Worm (Caenorhabditis elegans): ENCODE data around the gene ZK622.5.

ZK622.5 gene

DNA sequence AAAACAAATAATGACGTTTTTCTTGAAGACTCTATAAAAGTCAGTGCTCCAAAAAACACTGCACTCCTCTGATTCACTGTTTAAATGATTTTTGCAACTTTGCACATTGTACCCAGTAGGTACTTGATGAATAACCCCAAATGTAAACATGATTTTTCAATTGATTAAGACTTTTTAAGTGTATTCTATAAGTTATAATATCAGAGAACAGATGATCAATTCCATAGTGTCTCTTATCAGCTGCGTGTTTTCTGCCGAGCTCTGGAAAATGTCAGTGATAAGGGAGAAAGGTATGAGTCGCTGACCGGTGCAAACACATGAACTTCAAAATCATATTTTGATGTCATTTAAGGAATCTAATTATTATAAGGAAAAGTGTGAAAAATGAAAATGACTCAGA lies 34.5 kb downstream of the ZK622.5 start:
- no peak for TF ChIP-seq dao-5 (tag; optimal IDR thresholded peaks at IDR 0.05)
- TF ChIP-seq W03F9.2 (tag; optimal IDR thresholded peaks at IDR 0.05) = no peak
- TF ChIP-seq him-1 (tag; optimal IDR thresholded peaks at IDR 0.05) = no peak

ce11 chrII:5324653-5325052 lies 35.4 kb downstream of the ZK622.5 start:
- no peak for TF ChIP-seq dao-5 (tag; optimal IDR thresholded peaks at IDR 0.05)
- no peak for TF ChIP-seq W03F9.2 (tag; optimal IDR thresholded peaks at IDR 0.05)
- no peak for TF ChIP-seq him-1 (tag; optimal IDR thresholded peaks at IDR 0.05)

DNA sequence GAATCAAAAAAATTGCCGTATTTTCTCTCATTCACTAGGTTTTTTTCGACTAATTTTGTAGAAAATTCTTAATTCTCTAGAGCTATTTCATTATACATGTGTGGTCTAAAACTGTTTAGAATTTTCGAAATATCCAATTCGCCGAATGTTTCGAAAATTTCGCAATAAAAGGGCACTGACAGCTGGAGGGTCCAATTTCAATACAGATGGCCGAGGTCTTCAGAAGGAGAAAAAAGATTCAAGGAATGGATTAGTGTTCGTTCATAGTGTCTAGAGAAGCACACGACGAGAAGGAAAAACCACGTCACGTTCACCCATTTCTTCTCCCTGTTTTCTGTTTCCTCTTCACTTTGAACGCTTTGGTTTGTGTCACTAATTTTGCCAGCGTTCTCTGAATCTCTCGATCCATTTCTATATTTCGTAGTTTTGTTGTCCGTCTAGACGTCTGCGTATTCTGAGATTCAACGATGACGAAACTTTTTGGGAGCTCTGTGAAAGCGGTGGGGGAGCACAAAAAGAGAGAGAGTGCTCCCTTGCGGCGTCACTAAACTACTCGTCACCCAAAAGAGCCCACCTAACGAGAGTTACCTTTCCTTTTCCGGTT lies 36.9 kb downstream of the ZK622.5 start:
- no peak for TF ChIP-seq W03F9.2 (tag; optimal IDR thresholded peaks at IDR 0.05)
- peak; percentile 74 for TF ChIP-seq him-1 (tag; optimal IDR thresholded peaks at IDR 0.05)

- TF ChIP-seq him-1 (tag; optimal IDR thresholded peaks at IDR 0.05) (no peak), W03F9.2 (tag; optimal IDR thresholded peaks at IDR 0.05) (no peak)
These were observed 37.6 kb downstream of the ZK622.5 start for ce11 chrII:5326891-5327290.

DNA sequence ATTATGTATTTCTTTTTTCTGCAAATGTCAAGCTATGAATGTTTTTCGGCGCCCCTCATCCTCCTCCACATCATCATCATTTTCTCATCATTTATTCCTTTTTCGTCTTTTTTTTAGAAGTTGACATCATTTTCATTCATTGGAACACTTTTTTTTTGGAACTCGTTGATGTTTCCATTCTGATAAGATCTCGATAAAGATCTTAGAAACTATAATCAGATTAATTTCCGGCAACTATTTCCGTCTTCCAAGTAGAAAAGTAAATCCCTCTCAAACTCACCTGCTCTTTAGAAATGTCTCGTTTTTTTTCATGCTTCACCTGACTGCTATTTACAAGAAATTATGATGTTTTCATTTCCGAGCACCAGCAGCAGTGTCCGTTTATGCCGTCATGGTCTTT lies 39.7 kb downstream of the ZK622.5 start:
- no peak for TF ChIP-seq him-1 (tag; optimal IDR thresholded peaks at IDR 0.05)

DNA sequence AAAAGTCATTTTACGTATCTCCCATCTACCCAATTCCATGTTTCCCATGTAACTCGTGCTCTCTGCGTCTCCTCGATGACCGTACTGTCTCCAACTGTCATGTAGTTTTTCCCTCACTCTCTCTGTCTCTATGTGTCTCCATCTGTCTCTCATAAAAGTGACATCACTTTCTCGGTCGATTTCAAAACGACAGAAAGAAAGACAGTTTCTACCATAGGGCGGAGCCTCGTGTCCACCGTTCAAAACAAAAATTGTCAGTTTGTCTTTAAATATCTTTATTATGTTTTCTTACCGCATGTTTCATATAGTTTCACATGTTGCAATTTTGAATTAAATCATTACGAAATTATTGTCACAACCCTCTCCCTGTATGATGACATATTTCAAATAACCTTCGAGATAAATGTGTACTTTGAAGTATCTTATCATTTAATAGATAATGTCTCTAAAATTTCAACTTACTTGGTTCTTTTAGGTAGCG lies 41.0 kb downstream of the ZK622.5 start:
- no peak for TF ChIP-seq dao-5 (tag; optimal IDR thresholded peaks at IDR 0.05)
- peak; percentile 25 for TF ChIP-seq W03F9.2 (tag; optimal IDR thresholded peaks at IDR 0.05)
- TF ChIP-seq him-1 (tag; optimal IDR thresholded peaks at IDR 0.05) = no peak

DNA sequence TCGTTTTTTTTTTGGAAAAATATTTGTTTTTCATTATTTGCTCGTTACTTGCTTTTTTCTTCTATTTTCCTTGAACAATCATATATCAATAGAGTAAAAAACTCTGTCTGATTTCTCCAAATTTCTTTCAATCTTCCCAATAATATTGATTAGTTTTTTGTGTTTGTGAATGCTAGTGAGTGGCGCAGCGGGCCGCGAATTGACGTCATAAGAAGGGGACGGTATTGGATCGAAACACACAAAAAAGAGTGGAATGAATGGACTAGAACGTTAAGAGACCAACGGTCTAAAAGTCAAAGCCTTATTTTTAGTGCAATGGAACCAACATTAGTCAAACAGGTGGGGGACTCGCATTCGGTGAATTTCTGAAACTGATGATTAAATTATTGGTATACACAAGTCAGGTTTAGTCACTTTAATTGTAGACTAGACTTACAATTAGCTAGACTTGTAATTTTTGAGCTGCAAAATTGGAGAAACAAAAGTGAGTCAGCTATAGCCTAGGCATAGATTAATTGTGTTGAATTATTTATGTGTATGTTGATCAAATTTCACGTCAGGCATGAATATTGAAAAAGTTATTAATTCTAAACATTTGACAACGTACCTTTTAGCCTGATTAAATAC lies 42.5 kb downstream of the ZK622.5 start:
- TF ChIP-seq him-1 (tag; optimal IDR thresholded peaks at IDR 0.05) (no peak), dao-5 (tag; optimal IDR thresholded peaks at IDR 0.05) (no peak), W03F9.2 (tag; optimal IDR thresholded peaks at IDR 0.05) (no peak)

DNA sequence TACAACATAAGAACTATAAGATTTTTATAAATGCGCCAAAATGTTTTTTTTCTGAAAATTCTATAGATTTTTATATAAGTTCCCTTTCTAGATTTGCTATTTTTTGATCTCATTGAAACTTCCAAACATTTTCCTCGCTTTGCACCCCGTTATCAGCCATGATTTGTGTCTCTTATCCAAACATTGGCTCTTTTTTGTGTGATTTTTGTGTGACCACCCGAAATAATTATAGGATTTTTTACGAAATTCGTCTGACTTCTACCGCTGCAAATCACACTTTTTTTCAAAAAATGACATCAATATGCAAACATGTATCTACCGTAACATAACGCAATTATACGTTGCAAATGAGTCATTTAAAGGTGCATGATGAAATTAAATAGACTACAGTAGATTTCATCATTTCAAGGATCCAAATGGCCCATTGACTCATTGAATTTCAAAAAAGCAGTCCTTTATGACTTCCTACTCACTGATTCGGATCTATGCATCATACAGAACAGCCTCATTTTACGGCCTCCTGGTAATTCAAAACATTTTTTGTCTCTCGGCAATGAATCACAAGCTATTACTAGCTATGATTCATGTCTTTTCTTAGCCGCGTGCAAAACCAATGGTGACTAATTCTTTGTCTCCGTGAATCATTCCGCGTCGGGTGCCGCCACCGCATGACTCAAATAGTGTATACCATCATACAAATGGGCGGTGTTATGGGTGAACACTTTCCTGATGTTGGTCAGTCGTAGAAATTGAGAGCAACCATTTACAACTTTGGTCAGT lies 43.3 kb downstream of the ZK622.5 start:
- TF ChIP-seq him-1 (tag; optimal IDR thresholded peaks at IDR 0.05) (no peak), W03F9.2 (tag; optimal IDR thresholded peaks at IDR 0.05) (no peak), dao-5 (tag; optimal IDR thresholded peaks at IDR 0.05) (no peak)

ce11 chrII:5333729-5334255 lies 44.5 kb downstream of the ZK622.5 start:
- no peak for TF ChIP-seq him-1 (tag; optimal IDR thresholded peaks at IDR 0.05)
- TF ChIP-seq dao-5 (tag; optimal IDR thresholded peaks at IDR 0.05) = no peak

DNA sequence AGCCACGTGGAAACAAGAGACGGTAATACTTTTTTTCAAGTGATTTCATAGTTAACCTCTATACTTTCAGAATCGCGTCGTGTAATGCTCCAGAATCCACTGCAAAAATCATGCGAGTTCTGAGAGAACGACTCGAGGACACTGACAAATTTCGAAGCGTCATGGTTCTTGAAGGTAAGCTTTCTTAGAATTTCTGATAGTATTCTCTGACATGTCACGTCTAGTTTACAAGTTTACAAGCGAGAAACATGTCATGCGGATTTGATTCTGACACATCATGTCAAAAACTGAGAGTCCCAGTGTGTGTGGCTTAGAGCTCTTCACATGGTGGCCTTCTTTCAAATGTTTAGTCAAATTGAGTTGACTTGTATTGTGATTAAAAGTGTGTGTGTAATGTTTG lies 45.4 kb downstream of the ZK622.5 start:
- TF ChIP-seq W03F9.2 (tag; optimal IDR thresholded peaks at IDR 0.05) (no peak), dao-5 (tag; optimal IDR thresholded peaks at IDR 0.05) (no peak), him-1 (tag; optimal IDR thresholded peaks at IDR 0.05) (no peak)

DNA sequence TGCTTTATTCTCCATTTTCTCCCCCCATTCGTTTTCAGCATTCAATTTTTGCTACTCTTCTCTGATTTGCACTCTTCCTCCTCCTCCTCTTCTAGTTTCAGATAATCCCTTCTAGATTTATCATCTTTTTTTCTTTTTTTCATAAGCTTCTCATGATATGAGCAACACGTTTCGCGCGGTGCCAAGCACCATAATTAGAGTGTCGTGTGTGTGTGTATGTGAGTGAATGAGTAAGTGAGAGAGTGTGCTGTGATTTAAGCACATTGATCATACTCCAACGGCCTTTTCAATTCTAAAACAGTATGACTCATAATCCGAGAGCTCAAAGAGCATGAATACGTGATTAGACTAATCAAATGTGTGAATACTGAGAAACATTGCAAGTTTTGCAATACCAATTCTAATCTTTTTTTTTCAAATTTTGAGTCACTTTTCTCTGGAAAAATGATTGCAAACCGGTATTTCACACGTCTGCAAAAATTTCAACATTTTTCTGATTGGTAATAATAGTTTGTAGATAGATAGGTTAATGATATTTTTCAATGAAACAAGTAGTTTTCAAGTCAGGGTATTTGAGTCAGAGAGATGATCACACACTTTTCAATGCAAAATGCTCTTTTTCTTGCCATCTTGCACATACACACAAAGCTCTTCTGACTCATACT lies 46.3 kb downstream of the ZK622.5 start:
- TF ChIP-seq him-1 (tag; optimal IDR thresholded peaks at IDR 0.05) (no peak), dao-5 (tag; optimal IDR thresholded peaks at IDR 0.05) (no peak), W03F9.2 (tag; optimal IDR thresholded peaks at IDR 0.05) (no peak)

DNA sequence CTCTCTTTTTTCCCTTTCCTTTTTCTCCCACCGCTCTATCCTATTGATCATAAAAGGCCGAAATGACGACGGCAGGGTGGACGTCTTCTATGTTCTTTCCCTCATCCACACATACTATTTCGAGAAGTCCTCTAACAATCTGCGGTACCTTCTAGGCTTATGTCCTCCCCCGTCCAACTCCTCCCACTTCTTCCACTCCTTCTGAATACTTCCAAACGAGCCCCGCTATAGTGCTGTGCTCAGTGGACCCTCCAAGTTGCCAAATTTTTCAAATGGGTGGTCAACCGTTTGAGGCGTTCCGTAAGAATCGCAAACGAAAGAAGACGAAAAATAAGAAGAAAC lies 46.8 kb downstream of the ZK622.5 start:
- TF ChIP-seq him-1 (tag; optimal IDR thresholded peaks at IDR 0.05) (peak; percentile 70), dao-5 (tag; optimal IDR thresholded peaks at IDR 0.05) (peak; percentile 2), W03F9.2 (tag; optimal IDR thresholded peaks at IDR 0.05) (no peak)

DNA sequence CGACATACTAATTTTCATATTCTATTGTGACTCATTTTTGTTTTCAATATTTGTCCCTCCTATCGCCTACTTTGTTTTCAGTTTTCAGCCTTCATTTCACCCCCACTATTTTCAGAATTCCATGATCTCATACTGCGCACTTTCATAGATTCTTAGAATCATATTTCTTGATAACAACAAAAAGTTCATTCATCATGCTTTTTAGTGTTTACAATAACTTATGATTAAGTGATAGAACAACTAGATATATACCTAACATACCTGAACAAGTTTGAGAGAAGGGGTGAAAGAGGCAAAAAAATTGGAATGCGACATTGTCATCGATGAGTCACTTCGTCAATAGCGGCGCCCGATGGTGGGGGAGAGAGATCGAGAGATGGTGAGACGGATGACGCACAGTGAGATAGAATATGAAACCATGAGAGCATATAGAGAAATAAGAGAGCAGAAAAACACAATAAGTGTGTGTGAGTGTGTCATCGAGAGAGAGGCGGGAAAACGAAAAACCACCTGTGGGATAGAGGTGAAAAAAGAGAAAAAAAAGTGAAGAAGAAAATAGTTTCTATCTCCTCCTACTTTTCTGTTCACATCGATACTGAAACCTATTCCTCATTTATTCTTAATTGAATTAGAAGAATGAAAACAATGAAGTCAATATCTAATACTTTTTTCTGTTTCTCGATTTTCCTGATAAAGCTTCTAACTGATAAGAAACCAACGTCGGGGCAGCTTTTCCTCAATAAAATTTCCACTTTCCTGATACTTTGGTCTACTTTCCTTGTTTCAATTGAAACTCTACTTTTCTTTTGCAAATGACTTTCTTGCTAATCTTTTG lies 47.6 kb downstream of the ZK622.5 start:
- TF ChIP-seq dao-5 (tag; optimal IDR thresholded peaks at IDR 0.05) (no peak), W03F9.2 (tag; optimal IDR thresholded peaks at IDR 0.05) (peak; percentile 12), him-1 (tag; optimal IDR thresholded peaks at IDR 0.05) (peak; percentile 40)
